Worm (Caenorhabditis elegans): ENCODE data around the gene tbc-19.

The tbc-19 gene

ce11 chrX:14015808-14016207 lies 3.5 kb upstream of the tbc-19 start (continued):
- TF ChIP-seq madf-10 (tag; optimal IDR thresholded peaks at IDR 0.05) (peak; percentile 82), Y53G8AR.9 (GFP tag; conservative IDR thresholded peaks at IDR 0.05) (peak; percentile 63; the same call in 1 of the 2 replicates), atf-7 (tag; optimal IDR thresholded peaks at IDR 0.05) (peak; percentile 75), ceh-91 (GFP tag; IDR thresholded peaks at IDR 0.05) (no peak), fkh-3 (tag; optimal IDR thresholded peaks at IDR 0.05) (peak; percentile 72), bed-1 (GFP tag; IDR thresholded peaks at IDR 0.05) (no peak), snpc-1.3 (tag; optimal IDR thresholded peaks at IDR 0.05; ENCODE audit: insufficient read depth) (peak; percentile 84), mel-28 (tag; optimal IDR thresholded peaks at IDR 0.05; ENCODE audit: borderline replicate concordance) (peak; percentile 9), cebp-1 (GFP tag; IDR thresholded peaks at IDR 0.05) (peak; percentile 44; the same call in 1 of the 2 replicates), cebp-1 (tag; optimal IDR thresholded peaks at IDR 0.05) (peak; percentile 77), him-1 (tag; optimal IDR thresholded peaks at IDR 0.05) (peak; percentile 89), nfyb-1 (GFP tag; IDR thresholded peaks at IDR 0.05) (peak; percentile 84), F57C9.4 (tag; optimal IDR thresholded peaks at IDR 0.05) (no peak), ceh-100 (GFP tag; IDR thresholded peaks at IDR 0.05) (peak; percentile 46; the same call in 1 of the 2 replicates), snpc-1.1 (tag; optimal IDR thresholded peaks at IDR 0.05; ENCODE audit: insufficient read depth) (peak; percentile 52), hsf-1 (GFP tag; IDR thresholded peaks at IDR 0.05) (peak; percentile 60; the same call in 1 of the 2 replicates), F52B5.7 (tag; optimal IDR thresholded peaks at IDR 0.05) (peak; percentile 76), nhr-120 (GFP tag; IDR thresholded peaks at IDR 0.05) (no peak), dpff-1 (tag; optimal IDR thresholded peaks at IDR 0.05) (no peak), lin-40 (tag; optimal IDR thresholded peaks at IDR 0.05) (peak; percentile 90), rcor-1 (GFP tag; IDR thresholded peaks at IDR 0.05) (peak; percentile 84), nfya-2 (GFP tag; IDR thresholded peaks at IDR 0.05) (no peak), attf-3 (GFP tag; conservative IDR thresholded peaks at IDR 0.05) (0 out of 2 replicates have a peak, but pooled peaks have one; percentile 10), sdz-38 (tag; optimal IDR thresholded peaks at IDR 0.05) (no peak), let-526 (GFP tag; IDR thresholded peaks at IDR 0.05) (peak; percentile 44; the same call in 1 of the 2 replicates), Y79H2A.3 (GFP tag; conservative IDR thresholded peaks at IDR 0.05) (no peak), lsl-1 (GFP tag; optimal IDR thresholded peaks at IDR 0.05) (no peak), snpc-4 (GFP tag; optimal IDR thresholded peaks at IDR 0.05) (peak; percentile 72), snpc-4 (tag; optimal IDR thresholded peaks at IDR 0.05) (peak in 3 of 4 experiments; percentile 63 to 85 (median 76)), B0336.3 (GFP tag; IDR thresholded peaks at IDR 0.05) (no peak; the same call in none of the 2 replicates), nhr-179 (tag; optimal IDR thresholded peaks at IDR 0.05) (no peak), Y56A3A.18 (GFP tag; IDR thresholded peaks at IDR 0.05) (0 out of 2 replicates have a peak, but pooled peaks have one; percentile 60), Y53F4B.3 (GFP tag; IDR thresholded peaks at IDR 0.05) (no peak), die-1 (tag; optimal IDR thresholded peaks at IDR 0.05) (peak; percentile 92), aptf-2 (GFP tag; conservative IDR thresholded peaks at IDR 0.05) (no peak), pbrm-1 (GFP tag; IDR thresholded peaks at IDR 0.05) (peak; percentile 79), ZK185.1 (tag; optimal IDR thresholded peaks at IDR 0.05; ENCODE audit: poor library complexity, severe bottlenecking) (peak; percentile 74), mes-4 (tag; optimal IDR thresholded peaks at IDR 0.05) (peak; percentile 77), zfh-2 (GFP tag; conservative IDR thresholded peaks at IDR 0.05) (no peak), unc-62 (GFP tag; optimal IDR thresholded peaks at IDR 0.05) (no peak), ztf-22 (GFP tag; optimal IDR thresholded peaks at IDR 0.05) (no peak), C17E4.6 (GFP tag; IDR thresholded peaks at IDR 0.05) (no peak), C06A6.2 (GFP tag; conservative IDR thresholded peaks at IDR 0.05) (0 out of 2 replicates have a peak, but pooled peaks have one; percentile 34), dpl-1 (GFP tag; optimal IDR thresholded peaks at IDR 0.05) (no peak), ztf-28 (GFP tag; IDR thresholded peaks at IDR 0.05) (peak; percentile 38; the same call in 1 of the 2 replicates), ceh-79 (tag; optimal IDR thresholded peaks at IDR 0.05) (peak; percentile 51), rpc-1 (optimal IDR thresholded peaks at IDR 0.05) (peak; percentile 96), rpc-1 (tag; optimal IDR thresholded peaks at IDR 0.05) (peak; percentile 95), athp-1 (tag; optimal IDR thresholded peaks at IDR 0.05) (peak; percentile 57)

All from whole organism, young adult.